Fruit fly (Drosophila melanogaster) whole organism, embryonic: ENCODE data around the gene CG11596.
A peak's percentile ranks its signal among the peaks of the same experiment; 100 is the strongest.

Experiments
- CG10431 ChIP-seq: fragments of 200-800 bp; sonication (Bioruptor generic); optimal IDR thresholded peaks from 3 replicates; lab custom pipeline; 2018; ENCODE audit warnings: missing biosample characterization, mild to moderate bottlenecking, missing genetic modification characterization
- CG12104 ChIP-seq: fragments of 200-800 bp; sonication (Bioruptor generic); optimal IDR thresholded peaks from 3 replicates; lab custom pipeline; 2016; ENCODE audit warnings: missing biosample characterization, missing genetic modification characterization
- CG12299 ChIP-seq: fragments of 200-800 bp; sonication (Bioruptor generic); optimal IDR thresholded peaks from 2 replicates; lab custom pipeline; 2018; ENCODE audit warnings: missing biosample characterization, mild to moderate bottlenecking, missing genetic modification characterization
- CG1233 ChIP-seq: fragments of 200-800 bp; sonication (Bioruptor generic); optimal IDR thresholded peaks from 4 replicates; lab custom pipeline; 2018; ENCODE audit warnings: missing biosample characterization, mild to moderate bottlenecking, missing genetic modification characterization
- CG12391 ChIP-seq: fragments of 200-800 bp; sonication (Bioruptor generic); optimal IDR thresholded peaks from 3 replicates; lab custom pipeline; 2018; ENCODE audit warnings: missing biosample characterization, mild to moderate bottlenecking, missing genetic modification characterization, moderate library complexity
- CG12744 ChIP-seq: fragments of 200-800 bp; sonication (Bioruptor generic); optimal IDR thresholded peaks from 2 replicates; lab custom pipeline; 2016; ENCODE audit warnings: missing biosample characterization, missing genetic modification characterization
- CG14710 ChIP-seq: fragments of 200-800 bp; sonication (Bioruptor generic); optimal IDR thresholded peaks from 3 replicates; lab custom pipeline; 2019; ENCODE audit warnings: missing biosample characterization, mild to moderate bottlenecking, missing genetic modification characterization, moderate library complexity
- CG15514 ChIP-seq: fragments of 200-800 bp; sonication (Bioruptor generic); optimal IDR thresholded peaks from 3 replicates; lab custom pipeline; 2017; ENCODE audit warnings: missing biosample characterization, missing genetic modification characterization, mild to moderate bottlenecking, moderate library complexity, missing genetic modification reagents
- CG17912 ChIP-seq: fragments of 200-800 bp; sonication (Bioruptor generic); optimal IDR thresholded peaks from 2 replicates; lab custom pipeline; 2018; ENCODE audit warnings: missing biosample characterization, mild to moderate bottlenecking, missing genetic modification characterization
- CG30431 ChIP-seq: fragments of 200-800 bp; sonication (Bioruptor generic); optimal IDR thresholded peaks from 2 replicates; lab custom pipeline; 2017; ENCODE audit warnings: missing biosample characterization, missing genetic modification characterization
- CG31365 ChIP-seq: fragments of 200-800 bp; sonication (Bioruptor generic); optimal IDR thresholded peaks from 2 replicates; lab custom pipeline; 2018; ENCODE audit warnings: missing biosample characterization, mild to moderate bottlenecking, missing genetic modification characterization
- CG3163 ChIP-seq: fragments of 200-800 bp; sonication (Bioruptor generic); optimal IDR thresholded peaks from 3 replicates; lab custom pipeline; 2016; ENCODE audit warnings: missing biosample characterization, missing genetic modification characterization
- CG3407 ChIP-seq: fragments of 200-800 bp; sonication (Bioruptor generic); optimal IDR thresholded peaks from 2 replicates; lab custom pipeline; 2018; ENCODE audit warnings: missing biosample characterization, mild to moderate bottlenecking, missing genetic modification characterization
- CG4282 ChIP-seq: fragments of 200-800 bp; sonication (Bioruptor generic); optimal IDR thresholded peaks from 2 replicates; lab custom pipeline; 2016; ENCODE audit warnings: missing biosample characterization, missing genetic modification characterization
- CG4707 ChIP-seq: fragments of 200-800 bp; sonication (Bioruptor generic); optimal IDR thresholded peaks from 2 replicates; lab custom pipeline; 2018; ENCODE audit warnings: missing biosample characterization, mild to moderate bottlenecking, missing genetic modification characterization, moderate library complexity
- CG6654 ChIP-seq: fragments of 200-800 bp; sonication (Bioruptor generic); optimal IDR thresholded peaks from 2 replicates; lab custom pipeline; 2017; ENCODE audit warnings: missing biosample characterization, mild to moderate bottlenecking, missing genetic modification characterization
- CG6854 ChIP-seq: fragments of 200-800 bp; sonication (Bioruptor generic); optimal IDR thresholded peaks from 3 replicates; lab custom pipeline; 2017; ENCODE audit warnings: missing biosample characterization, mild to moderate bottlenecking, missing genetic modification characterization
- CG7745 ChIP-seq: fragments of 200-800 bp; sonication (Bioruptor generic); optimal IDR thresholded peaks from 2 replicates; lab custom pipeline; 2018; ENCODE audit warnings: missing biosample characterization, mild to moderate bottlenecking, missing genetic modification characterization, moderate library complexity
- CG8944 ChIP-seq: fragments of 200-800 bp; sonication (Bioruptor generic); optimal IDR thresholded peaks from 3 replicates; lab custom pipeline; 2016; ENCODE audit warnings: missing biosample characterization, missing genetic modification characterization
- CrebB ChIP-seq: fragments of 200-800 bp; sonication (Bioruptor generic); optimal IDR thresholded peaks from 3 replicates; lab custom pipeline; 2018; ENCODE audit warnings: missing biosample characterization, mild to moderate bottlenecking, missing genetic modification characterization
- D19A ChIP-seq: fragments of 200-800 bp; optimal IDR thresholded peaks from 3 replicates; lab custom pipeline; 2019; ENCODE audit warnings: missing biosample characterization, mild to moderate bottlenecking, missing genetic modification characterization, moderate library complexity
- Drgx ChIP-seq: fragments of 200-800 bp; sonication (Bioruptor generic); IDR thresholded peaks from 2 replicates; pipeline ENCODE4 v1.3.6; 2022; ENCODE audit warnings: missing biosample characterization, missing genetic modification characterization
- E2f2 ChIP-seq: fragments of 200-800 bp; sonication (Bioruptor generic); IDR thresholded peaks from 2 replicates; pipeline ENCODE4 v1.3.6; 2022; ENCODE audit warnings: missing biosample characterization, missing genetic modification characterization
- HHEX ChIP-seq: fragments of 200-800 bp; sonication (Bioruptor generic); optimal IDR thresholded peaks from 3 replicates; lab custom pipeline; 2017; ENCODE audit warnings: missing biosample characterization, mild to moderate bottlenecking, missing genetic modification characterization, missing genetic modification reagents
- Lpt ChIP-seq: fragments of >200 bp; optimal IDR thresholded peaks from 2 replicates; lab custom pipeline; 2018; ENCODE audit warnings: missing biosample characterization, missing genetic modification characterization
- NC2α ChIP-seq: fragments of 200-800 bp; sonication (Bioruptor generic); optimal IDR thresholded peaks from 2 replicates; lab custom pipeline; 2016; ENCODE audit warnings: missing biosample characterization, missing genetic modification characterization
- Optix ChIP-seq: fragments of 200-800 bp; sonication (Bioruptor generic); IDR thresholded peaks from 3 replicates; pipeline ENCODE4 v1.3.6; 2022; ENCODE audit warnings: missing biosample characterization, missing genetic modification characterization
- Side ChIP-seq: fragments of 200-800 bp; sonication (Bioruptor generic); optimal IDR thresholded peaks from 2 replicates; lab custom pipeline; 2016; ENCODE audit warnings: missing biosample characterization, missing genetic modification characterization
- abd-A ChIP-seq: fragments of 200-800 bp; sonication (Bioruptor generic); optimal IDR thresholded peaks from 3 replicates; lab custom pipeline; 2019; ENCODE audit warnings: missing biosample characterization, mild to moderate bottlenecking, missing genetic modification characterization, moderate library complexity
- aop ChIP-seq: fragments of 200-800 bp; sonication (Bioruptor generic); IDR thresholded peaks from 2 replicates; pipeline ENCODE4 v1.3.6; 2022; ENCODE audit warnings: missing biosample characterization, missing genetic modification characterization
- ara ChIP-seq: fragments of 200-800 bp; sonication (Bioruptor generic); IDR thresholded peaks from 2 replicates; pipeline ENCODE4 v1.3.6; 2022; ENCODE audit warnings: missing biosample characterization, missing genetic modification characterization
- cg ChIP-seq: fragments of 200-800 bp; sonication (Bioruptor generic); optimal IDR thresholded peaks from 3 replicates; lab custom pipeline; 2019; ENCODE audit warnings: missing biosample characterization, mild to moderate bottlenecking, missing genetic modification characterization, moderate library complexity
- croc ChIP-seq: fragments of 200-800 bp; sonication (Bioruptor generic); conservative IDR thresholded peaks from 3 replicates; pipeline ENCODE4 v1.3.6; 2022; ENCODE audit warnings: missing biosample characterization, missing genetic modification characterization
- crol ChIP-seq: fragments of 200-800 bp; sonication (Bioruptor generic); IDR thresholded peaks from 2 replicates; pipeline ENCODE4 v1.3.6; 2022; ENCODE audit warnings: missing biosample characterization, missing genetic modification characterization
- da ChIP-seq: fragments of 200-800 bp; sonication (Bioruptor generic); optimal IDR thresholded peaks from 2 replicates; lab custom pipeline; 2016; ENCODE audit warnings: missing biosample characterization, missing genetic modification characterization
- ems ChIP-seq: fragments of 200-800 bp; sonication (Bioruptor generic); optimal IDR thresholded peaks from 3 replicates; lab custom pipeline; 2016; ENCODE audit warnings: missing biosample characterization, missing genetic modification characterization
- eve ChIP-seq, 2 experiments: fragments of >200 bp; optimal IDR thresholded peaks; 2 replicates each; lab custom pipeline; 2017; ENCODE audit warnings: missing biosample characterization in 2 of 2, missing genetic modification characterization in 2 of 2
- gce ChIP-seq: fragments of 200-800 bp; sonication (Bioruptor generic); IDR thresholded peaks from 3 replicates; pipeline ENCODE4 v1.3.6; 2022; ENCODE audit warnings: missing biosample characterization, missing genetic modification characterization
- gt ChIP-seq: fragments of 200-800 bp; sonication (Bioruptor generic); IDR thresholded peaks from 2 replicates; pipeline ENCODE4 v1.3.6; 2022; ENCODE audit warnings: missing biosample characterization, missing genetic modification characterization
- ham ChIP-seq: fragments of 200-800 bp; sonication (Bioruptor generic); IDR thresholded peaks from 2 replicates; pipeline ENCODE4 v1.3.6; 2022; ENCODE audit warnings: missing biosample characterization, missing genetic modification characterization
- kah ChIP-seq: fragments of 200-800 bp; sonication (Bioruptor generic); optimal IDR thresholded peaks from 2 replicates; lab custom pipeline; 2018; ENCODE audit warnings: missing biosample characterization, mild to moderate bottlenecking, missing genetic modification characterization
- klu ChIP-seq: fragments of 200-800 bp; sonication (Bioruptor generic); IDR thresholded peaks from 2 replicates; pipeline ENCODE4 v1.3.6; 2022; ENCODE audit warnings: missing biosample characterization, missing genetic modification characterization
- luna ChIP-seq: fragments of 200-800 bp; sonication (Bioruptor generic); optimal IDR thresholded peaks from 2 replicates; lab custom pipeline; 2016; ENCODE audit warnings: missing biosample characterization, missing genetic modification characterization
- pita ChIP-seq: fragments of 200-800 bp; sonication (Bioruptor generic); optimal IDR thresholded peaks from 2 replicates; lab custom pipeline; 2017; ENCODE audit warnings: missing biosample characterization, mild to moderate bottlenecking, missing genetic modification characterization
- pros ChIP-seq: fragments of 200-800 bp; sonication (Bioruptor generic); optimal IDR thresholded peaks from 3 replicates; lab custom pipeline; 2019; ENCODE audit warnings: missing biosample characterization, mild to moderate bottlenecking, missing genetic modification characterization, moderate library complexity
- repo ChIP-seq: fragments of 200-800 bp; sonication (Bioruptor generic); optimal IDR thresholded peaks from 2 replicates; lab custom pipeline; 2016; ENCODE audit warnings: missing biosample characterization, missing genetic modification characterization
- slp2 ChIP-seq: fragments of 200-800 bp; sonication (Bioruptor generic); optimal IDR thresholded peaks from 2 replicates; lab custom pipeline; 2016; ENCODE audit warnings: missing biosample characterization, missing genetic modification characterization
- unc-4 ChIP-seq: fragments of 200-800 bp; sonication (Bioruptor generic); IDR thresholded peaks from 2 replicates; pipeline ENCODE4 v1.3.6; 2022; ENCODE audit warnings: missing biosample characterization, missing genetic modification characterization; ENCODE audit not compliant: partially characterized antibody
- wek ChIP-seq: fragments of 200-800 bp; sonication (Bioruptor generic); optimal IDR thresholded peaks from 3 replicates; lab custom pipeline; 2018; ENCODE audit warnings: missing biosample characterization, mild to moderate bottlenecking, missing genetic modification characterization, moderate library complexity

The CG11596 gene

DNA sequence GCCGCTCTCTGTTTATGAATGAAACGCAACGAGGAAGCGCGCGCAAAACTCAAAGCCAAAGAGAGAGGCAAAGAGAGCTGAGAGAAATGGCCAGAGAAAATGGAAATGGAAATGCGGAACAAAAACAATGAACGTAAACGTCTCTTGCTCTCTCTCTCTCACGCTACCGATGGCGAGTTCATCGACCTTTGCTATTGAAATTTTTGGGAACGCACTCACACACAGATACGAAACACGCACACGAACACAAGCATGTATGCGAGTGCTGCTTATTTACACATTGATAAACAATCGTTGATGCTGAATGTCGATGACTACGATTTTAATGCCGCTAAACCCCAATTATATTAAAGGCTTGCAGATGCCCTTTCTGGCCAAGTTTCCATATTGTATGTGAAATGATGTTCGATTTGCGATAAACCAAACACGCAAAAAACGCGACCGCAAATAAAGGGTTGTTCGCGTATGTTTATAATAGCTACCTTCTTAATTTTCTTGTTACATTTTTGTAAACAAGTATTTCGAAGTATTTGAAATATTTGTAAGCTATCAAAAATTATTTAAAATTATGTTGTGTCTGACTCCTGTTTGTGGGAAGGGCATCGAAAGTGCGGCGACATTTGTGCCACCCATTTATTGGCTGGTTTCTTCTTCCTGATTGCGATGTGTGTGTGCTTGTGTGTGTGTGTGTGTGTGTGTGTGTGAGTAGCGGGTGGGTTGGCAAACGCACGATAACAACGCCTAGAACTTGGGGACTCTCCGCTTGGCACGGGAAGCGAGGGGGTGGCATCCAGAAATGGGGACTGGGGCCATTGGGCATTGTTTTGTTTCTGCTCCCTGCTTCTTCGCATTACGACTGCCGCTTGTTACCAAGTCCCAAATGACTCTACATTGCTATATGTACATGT, 16.1 kb downstream of the CG11596 start (continued):
- TF ChIP-seq CG4707, result peak; percentile 27
- TF ChIP-seq crol (GFP tag; lab: Robert Waterston, UW), result peak; percentile 80
- TF ChIP-seq Optix (GFP tag; lab: Robert Waterston, UW), result peak; percentile 59; the same call in 1 of the 3 replicates
- TF ChIP-seq CG8944, result no peak
- no peak for TF ChIP-seq aop (GFP tag; lab: Robert Waterston, UW)
- peak; percentile 30 for TF ChIP-seq abd-A
- no peak for TF ChIP-seq unc-4 (GFP tag; lab: Robert Waterston, UW)
- peak; percentile 43 for TF ChIP-seq CG12744
- peak; percentile 89 for TF ChIP-seq cg (GFP tag; lab: Kevin White, UChicago)
- TF ChIP-seq CG14710, result peak; percentile 74
- TF ChIP-seq croc (GFP tag; lab: Robert Waterston, UW), result peak; percentile 47; the same call in 2 of the 3 replicates
- no peak for TF ChIP-seq kah (GFP tag; lab: Kevin White, UChicago)
- TF ChIP-seq CG7745 (tag; lab: Kevin White, UChicago), result no peak
- peak; percentile 68 for TF ChIP-seq CG30431 (GFP tag; lab: Kevin White, UChicago)
- no peak for TF ChIP-seq ham (GFP tag; lab: Robert Waterston, UW)
- peak; percentile 44; the same call in 1 of the 2 replicates for TF ChIP-seq klu
- TF ChIP-seq da (GFP tag; lab: Kevin White, UChicago), result no peak
- TF ChIP-seq CG3163 (GFP tag; lab: Kevin White, UChicago), result peak; percentile 93
- TF ChIP-seq CG12299 (tag; lab: Kevin White, UChicago), result peak; percentile 63
- peak; percentile 47 for TF ChIP-seq CG15514 (GFP tag; lab: Kevin White, UChicago)
- peak; percentile 34 for TF ChIP-seq CrebB (tag; lab: Kevin White, UChicago)
- peak; percentile 2 for TF ChIP-seq CG10431 (GFP tag; lab: Kevin White, UChicago)
- TF ChIP-seq repo (GFP tag; lab: Kevin White, UChicago), result no peak
- peak; percentile 33 for TF ChIP-seq CG6854
- TF ChIP-seq CG1233 (GFP tag; lab: Kevin White, UChicago), result peak; percentile 62
- no peak for TF ChIP-seq luna (GFP tag; lab: Kevin White, UChicago)
- TF ChIP-seq CG12391 (tag; lab: Kevin White, UChicago), result peak; percentile 81
- peak; percentile 100 for TF ChIP-seq D19A (tag; lab: Kevin White, UChicago)
- TF ChIP-seq wek, result no peak
- TF ChIP-seq slp2, result peak; percentile 77
- no peak for TF ChIP-seq eve (GFP tag; optimal IDR thresholded peaks at IDR 0.05; lab: Kevin White, UChicago)
- peak; percentile 44 for TF ChIP-seq CG3407
- no peak for TF ChIP-seq CG17912
- peak; percentile 41 for TF ChIP-seq pros (GFP tag; lab: Kevin White, UChicago)
- TF ChIP-seq NC2α (GFP tag; lab: Kevin White, UChicago), result peak; percentile 45
- no peak for TF ChIP-seq Drgx (GFP tag; lab: Robert Waterston, UW)
- TF ChIP-seq ems (GFP tag; lab: Kevin White, UChicago), result peak; percentile 59
- no peak for TF ChIP-seq E2f2 (GFP tag; lab: Robert Waterston, UW)
- TF ChIP-seq pita (GFP tag; lab: Kevin White, UChicago), result no peak
- peak; percentile 62 for TF ChIP-seq Side (GFP tag; lab: Kevin White, UChicago)
- no peak for TF ChIP-seq ara (GFP tag; lab: Robert Waterston, UW)
- peak; percentile 49 for TF ChIP-seq HHEX (GFP tag; lab: Kevin White, UChicago)
- peak; percentile 51 for TF ChIP-seq CG6654
- TF ChIP-seq CG12104 (GFP tag; lab: Kevin White, UChicago), result peak; percentile 77
- no peak for TF ChIP-seq CG31365 (tag; lab: Kevin White, UChicago)
- no peak for TF ChIP-seq Lpt
- TF ChIP-seq gce (GFP tag; lab: Robert Waterston, UW), result 0 out of 3 replicates have a peak, but pooled peaks have one; percentile 5
- 0 out of 2 replicates have a peak, but pooled peaks have one; percentile 8 for TF ChIP-seq gt (GFP tag; lab: Robert Waterston, UW)
- no peak for TF ChIP-seq CG4282 (GFP tag; lab: Kevin White, UChicago)
